Worm (Caenorhabditis elegans): Measurements from ENCODE around the gene crh-2.

crh-2 gene

ce11 chrII:5227768-5228167, 40.4 kb upstream of the crh-2 start:
- TF ChIP-seq pqm-1 (tag; optimal IDR thresholded peaks at IDR 0.05) = peak; percentile 25
- peak; percentile 26 for TF ChIP-seq nfya-1 (tag; optimal IDR thresholded peaks at IDR 0.05; ENCODE audit: insufficient read depth)
- no peak for TF ChIP-seq nhr-237 (tag; optimal IDR thresholded peaks at IDR 0.05)
- TF ChIP-seq pha-4 (tag; optimal IDR thresholded peaks at IDR 0.05) = peak; percentile 82
- no peak for TF ChIP-seq nhr-77 (tag; optimal IDR thresholded peaks at IDR 0.05)
- TF ChIP-seq jun-1 (tag; optimal IDR thresholded peaks at IDR 0.05) = peak; percentile 11
- TF ChIP-seq snpc-4 (tag; optimal IDR thresholded peaks at IDR 0.05) = no peak
- no peak for TF ChIP-seq hmg-11 (tag; optimal IDR thresholded peaks at IDR 0.05)
- TF ChIP-seq zag-1 (tag; optimal IDR thresholded peaks at IDR 0.05) = no peak
- no peak for TF ChIP-seq nhr-23 (tag; optimal IDR thresholded peaks at IDR 0.05)
- no peak for TF ChIP-seq ama-1 (optimal IDR thresholded peaks at IDR 0.05)
- no peak for TF ChIP-seq unc-39 (tag; optimal IDR thresholded peaks at IDR 0.05)
- no peak for TF ChIP-seq nhr-28 (tag; optimal IDR thresholded peaks at IDR 0.05)
- no peak for TF ChIP-seq tbx-2 (tag; optimal IDR thresholded peaks at IDR 0.05)
- TF ChIP-seq elt-3 (tag; optimal IDR thresholded peaks at IDR 0.05) = no peak
- TF ChIP-seq nhr-76 (tag; optimal IDR thresholded peaks at IDR 0.05) = no peak
- TF ChIP-seq sea-2 (GFP tag; optimal IDR thresholded peaks at IDR 0.05) = no peak
- TF ChIP-seq skn-1 (tag; optimal IDR thresholded peaks at IDR 0.05) = no peak
- TF ChIP-seq elt-2 (tag; optimal IDR thresholded peaks at IDR 0.05) = peak; percentile 91
- TF ChIP-seq nhr-43 (tag; optimal IDR thresholded peaks at IDR 0.05; ENCODE audit: poor library complexity, severe bottlenecking) = no peak
- TF ChIP-seq aly-2 (tag; optimal IDR thresholded peaks at IDR 0.05) = no peak
- TF ChIP-seq egl-5 (tag; optimal IDR thresholded peaks at IDR 0.05) = no peak
- no peak for TF ChIP-seq nhr-67 (tag; optimal IDR thresholded peaks at IDR 0.05)
- TF ChIP-seq lin-39 (tag; optimal IDR thresholded peaks at IDR 0.05) = no peak
- no peak for TF ChIP-seq unc-62 (GFP tag; optimal IDR thresholded peaks at IDR 0.05)
- TF ChIP-seq elt-1 (tag; optimal IDR thresholded peaks at IDR 0.05) = no peak
- no peak for TF ChIP-seq mdl-1 (tag; optimal IDR thresholded peaks at IDR 0.05)
- TF ChIP-seq eor-1 (tag; optimal IDR thresholded peaks at IDR 0.05) = no peak
- no peak for TF ChIP-seq mml-1 (tag; optimal IDR thresholded peaks at IDR 0.05)
- no peak for TF ChIP-seq egl-27 (tag; optimal IDR thresholded peaks at IDR 0.05)
- TF ChIP-seq ZK546.5 (tag; optimal IDR thresholded peaks at IDR 0.05) = no peak
- TF ChIP-seq ceh-82 (tag; optimal IDR thresholded peaks at IDR 0.05) = no peak
- TF ChIP-seq ceh-28 (tag; optimal IDR thresholded peaks at IDR 0.05) = peak; percentile 50
- no peak for TF ChIP-seq fos-1 (tag; optimal IDR thresholded peaks at IDR 0.05)
- TF ChIP-seq lin-15B (tag; optimal IDR thresholded peaks at IDR 0.05) = no peak
- no peak for TF ChIP-seq fkh-10 (GFP tag; optimal IDR thresholded peaks at IDR 0.05)
- TF ChIP-seq fkh-2 (tag; optimal IDR thresholded peaks at IDR 0.05) = no peak
- no peak for TF ChIP-seq daf-12 (tag; optimal IDR thresholded peaks at IDR 0.05)
- TF ChIP-seq nhr-12 (tag; optimal IDR thresholded peaks at IDR 0.05) = no peak
- TF ChIP-seq nhr-11 (tag; optimal IDR thresholded peaks at IDR 0.05) = no peak
- TF ChIP-seq ceh-9 (tag; optimal IDR thresholded peaks at IDR 0.05) = no peak
- no peak for TF ChIP-seq R02D3.7 (tag; optimal IDR thresholded peaks at IDR 0.05)
- no peak for TF ChIP-seq lsy-12 (tag; optimal IDR thresholded peaks at IDR 0.05)
- TF ChIP-seq ztf-4 (tag; optimal IDR thresholded peaks at IDR 0.05) = no peak
- no peak for TF ChIP-seq ceh-16 (tag; optimal IDR thresholded peaks at IDR 0.05)
- no peak for TF ChIP-seq nhr-25 (tag; optimal IDR thresholded peaks at IDR 0.05)
- no peak for TF ChIP-seq ztf-11 (tag; optimal IDR thresholded peaks at IDR 0.05)

- TF ChIP-seq nfya-1 (tag; optimal IDR thresholded peaks at IDR 0.05; ENCODE audit: insufficient read depth) (peak; percentile 43), ama-1 (optimal IDR thresholded peaks at IDR 0.05) (no peak), egl-5 (tag; optimal IDR thresholded peaks at IDR 0.05) (peak; percentile 23), nhr-76 (tag; optimal IDR thresholded peaks at IDR 0.05) (no peak), nhr-11 (tag; optimal IDR thresholded peaks at IDR 0.05) (no peak), lin-39 (tag; optimal IDR thresholded peaks at IDR 0.05) (peak; percentile 58), elt-2 (tag; optimal IDR thresholded peaks at IDR 0.05) (no peak), lin-15B (tag; optimal IDR thresholded peaks at IDR 0.05) (peak; percentile 59), pha-4 (tag; optimal IDR thresholded peaks at IDR 0.05) (no peak), skn-1 (tag; optimal IDR thresholded peaks at IDR 0.05) (no peak)
These were observed 38.9 kb upstream of the crh-2 start for ce11 chrII:5226309-5226708.
